Fruit fly (Drosophila melanogaster) whole organism, wandering third instar larva: ENCODE data around the gene GstZ2.

ENCODE experiments used
- Abd-B ChIP-seq: fragments of >200 bp; optimal IDR thresholded peaks from 2 replicates; lab custom pipeline; 2017; ENCODE audit warnings: missing biosample characterization, missing genetic modification characterization
- CG32264 ChIP-seq: fragments of 200-800 bp; sonication (Bioruptor generic); optimal IDR thresholded peaks from 2 replicates; lab custom pipeline; 2016; ENCODE audit warnings: missing biosample characterization, missing genetic modification characterization
- CG9705 ChIP-seq: fragments of 200-800 bp; sonication (Bioruptor generic); optimal IDR thresholded peaks from 2 replicates; lab custom pipeline; 2018; ENCODE audit warnings: missing biosample characterization, mild to moderate bottlenecking, missing genetic modification characterization
- CrebA ChIP-seq: fragments of 200-800 bp; sonication (Bioruptor generic); optimal IDR thresholded peaks from 2 replicates; lab custom pipeline; 2016; ENCODE audit warnings: missing biosample characterization, mild to moderate bottlenecking, missing genetic modification characterization, borderline replicate concordance
- Dfd ChIP-seq: fragments of >200 bp; optimal IDR thresholded peaks from 2 replicates; lab custom pipeline; 2017; ENCODE audit warnings: missing biosample characterization, missing genetic modification characterization
- Dif ChIP-seq: fragments of 200-275, 200-300 bp; sonication (Bioruptor generic); optimal IDR thresholded peaks from 2 replicates; lab custom pipeline; 2018; ENCODE audit warnings: missing biosample characterization, missing genetic modification characterization; ENCODE audit not compliant: partially characterized antibody
- GATAd ChIP-seq: sonication (Bioruptor generic); optimal IDR thresholded peaks from 2 replicates; lab custom pipeline; 2016; ENCODE audit warnings: missing biosample characterization, missing genetic modification characterization
- HLH106 ChIP-seq: fragments of 200-800 bp; optimal IDR thresholded peaks from 3 replicates; lab custom pipeline; 2019; ENCODE audit warnings: missing biosample characterization, mild to moderate bottlenecking, missing genetic modification characterization, moderate library complexity
- Hnf4 ChIP-seq: fragments of 200-800 bp; sonication (Bioruptor generic); optimal IDR thresholded peaks from 2 replicates; lab custom pipeline; 2016; ENCODE audit warnings: missing biosample characterization, mild to moderate bottlenecking, missing genetic modification characterization
- Hr78 ChIP-seq: fragments of >200 bp; optimal IDR thresholded peaks from 2 replicates; lab custom pipeline; 2017; ENCODE audit warnings: missing biosample characterization, missing genetic modification characterization
- Hr83 ChIP-seq: fragments of 200-300 bp; sonication (Bioruptor generic); optimal IDR thresholded peaks from 2 replicates; lab custom pipeline; 2016; ENCODE audit warnings: missing biosample characterization, mild to moderate bottlenecking, missing genetic modification characterization, moderate library complexity; ENCODE audit not compliant: poor library complexity, severe bottlenecking
- Jra ChIP-seq: sonication (Bioruptor generic); optimal IDR thresholded peaks from 2 replicates; lab custom pipeline; 2016; ENCODE audit warnings: missing biosample characterization, missing genetic modification characterization
- Mio ChIP-seq: sonication (Bioruptor generic); optimal IDR thresholded peaks from 2 replicates; lab custom pipeline; 2016; ENCODE audit warnings: missing biosample characterization, missing genetic modification characterization
- Myc ChIP-seq: fragments of >200 bp; optimal IDR thresholded peaks from 2 replicates; lab custom pipeline; 2017
- N ChIP-seq: fragments of >200 bp; optimal IDR thresholded peaks from 2 replicates; lab custom pipeline; 2018; ENCODE audit warnings: missing biosample characterization, missing external identifiers, missing genetic modification characterization
- OdsH ChIP-seq: fragments of 200-800 bp; sonication (Bioruptor generic); optimal IDR thresholded peaks from 2 replicates; lab custom pipeline; 2016; ENCODE audit warnings: missing biosample characterization, mild to moderate bottlenecking, missing genetic modification characterization
- Rel ChIP-seq, 2 experiments: fragments of 200-800 bp; sonication (Bioruptor generic) in 1 of 2; optimal IDR thresholded peaks; 2 replicates in 1 of 2; 3 replicates in 1 of 2; lab custom pipeline; 2016 to 2019; ENCODE audit warnings: mild to moderate bottlenecking in 2 of 2, missing biosample characterization in 2 of 2, missing genetic modification characterization in 2 of 2, moderate library complexity in 1 of 2
- Sp1 ChIP-seq: fragments of 200-800 bp; sonication (Bioruptor generic); optimal IDR thresholded peaks from 3 replicates; lab custom pipeline; 2019; ENCODE audit warnings: missing biosample characterization, mild to moderate bottlenecking, missing genetic modification characterization, moderate library complexity
- Vsx2 ChIP-seq: fragments of 200-300, 225-300 bp; sonication (Bioruptor generic); optimal IDR thresholded peaks from 2 replicates; lab custom pipeline; 2018; ENCODE audit warnings: missing biosample characterization, missing genetic modification characterization; ENCODE audit not compliant: partially characterized antibody
- br ChIP-seq: fragments of 200-800 bp; sonication (Bioruptor generic); optimal IDR thresholded peaks from 2 replicates; lab custom pipeline; 2016; ENCODE audit warnings: missing biosample characterization, missing genetic modification characterization
- brk ChIP-seq: fragments of 200-800 bp; sonication (Bioruptor generic); optimal IDR thresholded peaks from 2 replicates; lab custom pipeline; 2016; ENCODE audit warnings: missing biosample characterization, mild to moderate bottlenecking, missing genetic modification characterization
- dl ChIP-seq, 2 experiments: fragments of 175-275, 200-275 bp in 1 of 2; fragments of 200-275 bp in 1 of 2; sonication (Bioruptor generic); optimal IDR thresholded peaks; lab custom pipeline; 2018; ENCODE audit warnings: mild to moderate bottlenecking in 2 of 2, missing biosample characterization in 2 of 2, missing genetic modification characterization in 2 of 2, moderate library complexity in 2 of 2; ENCODE audit not compliant: partially characterized antibody in 2 of 2, insufficient read depth in 1 of 2
- dmrt93B ChIP-seq: fragments of 200-800 bp; sonication (Bioruptor generic); optimal IDR thresholded peaks from 2 replicates; lab custom pipeline; 2018; ENCODE audit warnings: missing biosample characterization, mild to moderate bottlenecking, missing genetic modification characterization
- dsf ChIP-seq: sonication (Bioruptor generic); optimal IDR thresholded peaks from 2 replicates; lab custom pipeline; 2016; ENCODE audit warnings: missing biosample characterization, missing genetic modification characterization, borderline replicate concordance
- ey ChIP-seq: fragments of 200-800 bp; sonication (Bioruptor generic); optimal IDR thresholded peaks from 2 replicates; lab custom pipeline; 2016; ENCODE audit warnings: missing biosample characterization, missing genetic modification characterization
- foxo ChIP-seq, 2 experiments: fragments of 200-800 bp; sonication (Bioruptor generic); optimal IDR thresholded peaks; 2 replicates in 1 of 2; 3 replicates in 1 of 2; lab custom pipeline; 2016 to 2017; ENCODE audit warnings: missing biosample characterization in 2 of 2, missing genetic modification characterization in 2 of 2
- fru ChIP-seq: fragments of 200-800 bp; sonication (Bioruptor generic); optimal IDR thresholded peaks from 3 replicates; lab custom pipeline; 2016; ENCODE audit warnings: missing biosample characterization, mild to moderate bottlenecking, missing genetic modification characterization
- h ChIP-seq: fragments of 200-800 bp; sonication (Bioruptor generic); optimal IDR thresholded peaks from 3 replicates; lab custom pipeline; 2016; ENCODE audit warnings: missing biosample characterization, mild to moderate bottlenecking, missing genetic modification characterization
- jim ChIP-seq: fragments of 175-275, 200-325 bp; sonication (Bioruptor generic); optimal IDR thresholded peaks from 2 replicates; lab custom pipeline; 2016; ENCODE audit warnings: missing biosample characterization, mild to moderate bottlenecking, missing genetic modification characterization
- lola ChIP-seq: fragments of >200 bp; optimal IDR thresholded peaks from 2 replicates; lab custom pipeline; 2017; ENCODE audit warnings: missing biosample characterization, missing genetic modification characterization
- pan ChIP-seq: fragments of >200 bp; optimal IDR thresholded peaks from 2 replicates; lab custom pipeline; 2017
- psq ChIP-seq: fragments of 200-800 bp; sonication (Bioruptor generic); optimal IDR thresholded peaks from 3 replicates; lab custom pipeline; 2017; ENCODE audit warnings: missing biosample characterization, mild to moderate bottlenecking, missing genetic modification characterization, moderate library complexity
- rgr ChIP-seq: fragments of 200-800 bp; sonication (Bioruptor generic); optimal IDR thresholded peaks from 3 replicates; lab custom pipeline; 2016; ENCODE audit warnings: missing biosample characterization, mild to moderate bottlenecking, missing genetic modification characterization
- sage ChIP-seq: fragments of 200-800 bp; sonication (Bioruptor generic); optimal IDR thresholded peaks from 2 replicates; lab custom pipeline; 2016; ENCODE audit warnings: missing biosample characterization, mild to moderate bottlenecking, missing genetic modification characterization
- sv ChIP-seq: fragments of 200-800 bp; sonication (Bioruptor generic); optimal IDR thresholded peaks from 3 replicates; lab custom pipeline; 2016; ENCODE audit warnings: missing biosample characterization, missing genetic modification characterization
- tai ChIP-seq: sonication (Bioruptor generic); optimal IDR thresholded peaks from 2 replicates; lab custom pipeline; 2016; ENCODE audit warnings: missing biosample characterization, missing genetic modification characterization
- usp ChIP-seq: fragments of >200 bp; optimal IDR thresholded peaks from 2 replicates; lab custom pipeline; 2017; ENCODE audit warnings: missing biosample characterization, missing genetic modification characterization
- woc ChIP-seq: sonication (Bioruptor generic); optimal IDR thresholded peaks from 2 replicates; lab custom pipeline; 2016; ENCODE audit warnings: missing biosample characterization, mild to moderate bottlenecking, missing genetic modification characterization

The GstZ2 gene

DNA sequence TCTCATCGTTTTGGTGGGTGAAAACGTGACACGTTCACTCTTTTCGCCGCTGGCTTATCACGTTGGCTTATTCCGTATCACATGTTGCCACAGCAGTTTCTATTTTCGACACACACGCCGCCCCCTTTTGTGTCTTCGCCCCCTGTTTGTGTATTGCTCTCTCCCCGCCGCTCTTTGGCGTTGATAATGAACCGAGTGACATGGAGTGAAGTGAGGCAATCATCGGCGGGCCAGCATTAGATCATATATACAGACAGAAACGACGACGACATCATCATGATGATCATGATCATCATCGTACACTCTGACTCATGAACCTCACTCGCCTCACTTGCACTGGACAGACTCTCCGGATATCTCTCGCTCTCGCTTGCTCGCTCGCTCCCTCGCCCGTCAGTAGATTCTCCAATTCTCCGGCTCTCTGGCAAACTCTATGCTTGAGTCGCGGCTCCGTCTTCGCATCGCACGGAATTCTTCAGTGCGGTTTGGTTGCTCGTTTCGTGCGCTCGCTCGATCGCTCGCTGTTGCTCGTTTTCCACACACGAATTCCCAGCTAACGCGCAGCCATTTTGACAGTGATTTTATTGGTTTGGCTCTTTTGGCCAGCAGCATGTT lies 24.0 kb downstream of the GstZ2 start (continued):
- TF ChIP-seq Dif (GFP tag; lab: Kevin White, UChicago) = peak; percentile 96

DNA sequence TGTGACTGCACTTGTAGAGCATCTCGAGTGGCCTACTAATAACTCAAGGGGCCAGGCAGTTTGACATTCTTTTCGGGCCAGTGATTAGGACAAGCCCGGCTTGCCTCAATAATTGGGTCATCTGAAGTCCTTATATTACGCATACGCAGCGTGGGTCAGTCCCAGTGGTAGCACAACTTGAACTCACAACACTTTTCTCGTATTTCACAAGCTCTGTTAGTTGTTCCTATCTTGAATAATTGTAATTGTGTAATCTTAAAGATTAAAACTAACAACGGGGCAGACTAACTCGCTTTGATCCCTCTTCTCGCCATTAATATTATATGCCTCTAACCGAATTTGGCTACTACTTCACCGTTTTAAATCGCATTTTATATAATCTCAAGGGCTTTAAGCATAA lies 24.6 kb downstream of the GstZ2 start:
- TF ChIP-seq lola (no peak), Hr83 (GFP tag; lab: Kevin White, UChicago) (no peak), woc (GFP tag; lab: Kevin White, UChicago) (no peak), jim (GFP tag; lab: Kevin White, UChicago) (no peak), Dfd (GFP tag; lab: Kevin White, UChicago) (no peak), usp (GFP tag; lab: Kevin White, UChicago) (no peak)

DNA sequence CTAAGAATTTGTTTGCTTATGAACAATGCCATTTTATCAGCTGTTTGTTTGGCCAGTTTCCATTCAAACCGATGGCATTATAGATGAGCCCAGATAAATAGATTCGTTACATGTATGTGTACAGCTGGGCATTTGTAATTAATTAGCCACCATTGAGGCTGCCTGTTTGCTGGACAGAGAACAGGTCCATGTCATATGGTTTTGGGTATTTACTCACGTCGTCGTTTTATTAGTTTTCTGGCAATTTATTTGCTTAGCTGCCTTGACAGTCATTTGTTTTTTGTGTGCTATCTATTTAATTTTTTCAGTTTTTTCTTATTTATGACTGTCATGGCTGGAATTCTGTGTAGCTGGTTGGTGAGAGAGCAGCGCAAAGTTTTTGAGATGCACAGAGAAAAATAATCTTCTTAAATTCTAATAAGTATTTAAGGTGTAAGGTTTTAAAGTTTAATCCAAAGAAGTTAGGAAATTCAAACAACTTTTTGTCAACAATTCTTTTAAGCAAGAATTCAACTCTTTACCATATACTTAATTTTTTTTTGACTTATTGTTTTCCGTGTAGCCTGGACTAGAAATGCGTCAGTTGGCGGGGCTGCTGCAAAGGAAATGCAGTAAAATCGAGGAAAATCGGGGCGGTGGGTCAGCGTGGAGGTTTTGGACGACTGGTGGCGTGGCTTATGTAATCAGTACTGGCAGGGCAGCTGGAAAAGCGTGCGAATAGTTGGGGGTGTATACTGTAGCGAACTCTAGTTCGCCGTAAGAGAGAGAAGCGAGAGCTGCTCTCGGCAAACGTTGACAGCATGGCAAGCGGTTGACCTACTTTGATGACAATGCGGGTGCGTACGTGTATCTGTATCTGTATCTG lies 25.7 kb downstream of the GstZ2 start:
- no peak for TF ChIP-seq dl (GFP tag; optimal IDR thresholded peaks at IDR 0.05; lab: Kevin White, UChicago; ENCODE audit: insufficient read depth in 1 of 2, partially characterized antibody in 2 of 2)
- no peak for TF ChIP-seq CG32264
- TF ChIP-seq Dfd (GFP tag; lab: Kevin White, UChicago) = no peak
- peak; percentile 44 for TF ChIP-seq ey
- peak; percentile 36 for TF ChIP-seq fru
- no peak for TF ChIP-seq Jra (GFP tag; lab: Kevin White, UChicago)
- no peak for TF ChIP-seq HLH106 (tag; lab: Kevin White, UChicago)
- TF ChIP-seq rgr (GFP tag; lab: Kevin White, UChicago) = peak; percentile 57
- peak; percentile 32 for TF ChIP-seq tai (GFP tag; lab: Kevin White, UChicago)
- no peak for TF ChIP-seq Abd-B (GFP tag; lab: Kevin White, UChicago)
- no peak for TF ChIP-seq pan (lab: Kevin White, UChicago)
- no peak for TF ChIP-seq Myc (lab: Kevin White, UChicago)
- TF ChIP-seq jim (GFP tag; lab: Kevin White, UChicago) = no peak
- TF ChIP-seq sv (GFP tag; lab: Kevin White, UChicago) = peak; percentile 61
- no peak for TF ChIP-seq N (GFP tag; lab: Kevin White, UChicago)
- no peak for TF ChIP-seq brk (GFP tag; lab: Kevin White, UChicago)
- no peak for TF ChIP-seq dsf
- TF ChIP-seq Sp1 (GFP tag; lab: Kevin White, UChicago) = no peak
- TF ChIP-seq CrebA (GFP tag; lab: Kevin White, UChicago) = no peak
- TF ChIP-seq GATAd (GFP tag; lab: Kevin White, UChicago) = no peak
- TF ChIP-seq Vsx2 = no peak
- TF ChIP-seq lola = no peak
- TF ChIP-seq h (GFP tag; lab: Kevin White, UChicago) = peak; percentile 18
- no peak for TF ChIP-seq sage
- no peak for TF ChIP-seq Mio (GFP tag; lab: Kevin White, UChicago)
- no peak for TF ChIP-seq Hr78 (GFP tag; lab: Kevin White, UChicago)
- peak; percentile 33 for TF ChIP-seq psq
- peak; percentile 54 for TF ChIP-seq OdsH (GFP tag; lab: Kevin White, UChicago)
- TF ChIP-seq br = peak; percentile 43
- TF ChIP-seq Rel (GFP tag; optimal IDR thresholded peaks at IDR 0.05; lab: Kevin White, UChicago) = no peak
- TF ChIP-seq Rel (tag; optimal IDR thresholded peaks at IDR 0.05; lab: Kevin White, UChicago) = no peak
- TF ChIP-seq Hr83 (GFP tag; lab: Kevin White, UChicago) = no peak
- no peak for TF ChIP-seq dmrt93B (GFP tag; lab: Kevin White, UChicago)
- TF ChIP-seq usp (GFP tag; lab: Kevin White, UChicago) = no peak
- no peak for TF ChIP-seq Dif (GFP tag; lab: Kevin White, UChicago)
- TF ChIP-seq CG9705 (GFP tag; lab: Kevin White, UChicago) = no peak
- TF ChIP-seq Hnf4 = peak; percentile 29
- no peak for TF ChIP-seq woc (GFP tag; lab: Kevin White, UChicago)
- peak in 1 of 2 experiments; percentile 58 for TF ChIP-seq foxo (GFP tag; optimal IDR thresholded peaks at IDR 0.05; lab: Kevin White, UChicago)
- TF ChIP-seq, all 38 proteins: peak for 11
